Worm (Caenorhabditis elegans): ENCODE results near the gene coq-8.

The coq-8 gene

DNA sequence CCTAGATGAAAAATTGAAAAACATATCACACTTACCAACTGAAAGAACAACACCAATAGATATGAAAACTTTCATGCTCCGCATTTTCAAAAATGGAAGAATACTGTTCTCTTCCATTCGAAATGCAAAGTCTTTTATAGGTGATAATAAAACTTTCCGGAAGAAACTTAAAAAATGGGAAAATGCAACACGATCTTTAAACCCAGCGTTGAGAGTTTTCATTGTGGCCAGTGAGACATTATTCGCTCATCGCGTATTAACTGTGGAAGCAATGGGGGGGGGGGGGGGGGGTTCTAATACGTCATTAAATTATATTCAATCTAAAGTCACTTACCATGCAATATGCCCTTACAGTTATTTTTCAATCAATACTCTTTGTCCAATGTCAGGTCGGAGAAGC, 18.9 kb upstream of the coq-8 start, which contains the start of the genes clec-157 and fkh-5:
Gene clec-157, minus strand, starts transcription at position 101 of the 400 bp plus-strand sequence.
Gene fkh-5, plus strand, starts transcription at position 336 of the 400 bp plus-strand sequence.
- TF ChIP-seq mdl-1 (tag; optimal IDR thresholded peaks at IDR 0.05) (no peak), elt-2 (tag; optimal IDR thresholded peaks at IDR 0.05) (no peak), lin-15B (tag; optimal IDR thresholded peaks at IDR 0.05) (no peak), nhr-67 (tag; optimal IDR thresholded peaks at IDR 0.05) (no peak), hmg-11 (tag; optimal IDR thresholded peaks at IDR 0.05) (no peak), lin-39 (tag; optimal IDR thresholded peaks at IDR 0.05) (no peak), fos-1 (tag; optimal IDR thresholded peaks at IDR 0.05) (no peak), egl-5 (tag; optimal IDR thresholded peaks at IDR 0.05) (no peak), ztf-11 (tag; optimal IDR thresholded peaks at IDR 0.05) (no peak), nfya-1 (tag; optimal IDR thresholded peaks at IDR 0.05; ENCODE audit: insufficient read depth) (no peak), aly-2 (tag; optimal IDR thresholded peaks at IDR 0.05) (no peak)

DNA sequence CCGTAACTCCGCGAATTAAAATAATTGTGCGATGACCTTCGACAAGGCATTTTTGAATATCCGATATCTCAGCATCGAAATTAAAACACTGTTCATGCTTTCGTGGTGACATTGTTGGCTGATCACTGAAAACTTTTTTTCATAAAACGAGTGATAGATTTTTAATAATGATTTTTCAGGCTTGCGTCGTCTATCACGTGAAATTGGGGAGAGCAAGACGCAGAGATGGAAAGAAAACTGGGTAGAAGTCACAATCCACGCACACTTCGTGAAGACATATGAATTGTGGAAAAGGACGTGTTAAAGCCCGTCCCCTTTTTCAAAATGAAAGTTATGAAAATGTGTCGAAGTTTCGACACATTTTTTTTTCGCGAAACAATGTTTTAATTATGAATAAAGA, 13.5 kb upstream of the coq-8 start, which contains the start of gene nonu-1:
Gene nonu-1, minus strand, starts transcription at position 169 of the 400 bp plus-strand sequence.
- TF ChIP-seq mdl-1 (tag; optimal IDR thresholded peaks at IDR 0.05), result no peak
- TF ChIP-seq pha-4 (tag; optimal IDR thresholded peaks at IDR 0.05), result no peak
- no peak for TF ChIP-seq elt-3 (tag; optimal IDR thresholded peaks at IDR 0.05)
- TF ChIP-seq nhr-12 (tag; optimal IDR thresholded peaks at IDR 0.05), result no peak
- no peak for TF ChIP-seq ceh-16 (tag; optimal IDR thresholded peaks at IDR 0.05)
- no peak for TF ChIP-seq egl-5 (tag; optimal IDR thresholded peaks at IDR 0.05)
- TF ChIP-seq ztf-4 (tag; optimal IDR thresholded peaks at IDR 0.05), result no peak
- TF ChIP-seq aly-2 (tag; optimal IDR thresholded peaks at IDR 0.05), result no peak
- no peak for TF ChIP-seq nhr-67 (tag; optimal IDR thresholded peaks at IDR 0.05)
- no peak for TF ChIP-seq nhr-23 (tag; optimal IDR thresholded peaks at IDR 0.05)

DNA sequence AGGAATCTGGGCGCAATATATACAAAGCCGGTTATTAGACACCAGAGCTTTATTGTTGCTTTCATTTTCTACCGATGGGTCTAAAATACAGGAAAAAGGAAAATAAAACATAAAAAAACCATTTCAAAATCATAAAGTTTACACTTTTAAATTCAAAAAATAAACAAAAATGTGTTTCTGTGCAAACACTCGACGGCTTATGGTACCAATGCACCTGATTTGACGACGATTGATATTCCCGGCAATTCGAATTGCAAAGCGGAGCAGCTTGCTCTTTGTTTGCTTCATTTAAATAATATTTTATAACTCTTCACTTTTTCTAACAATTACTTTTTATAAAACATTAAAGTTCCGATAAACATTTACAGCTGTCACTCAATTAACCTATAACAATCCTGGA, 13.1 kb upstream of the coq-8 start, which contains the start of gene F26A1.1:
Gene F26A1.1, plus strand, starts transcription at position 369 of the 400 bp plus-strand sequence.
- peak; percentile 24 for TF ChIP-seq lin-15B (tag; optimal IDR thresholded peaks at IDR 0.05)
- no peak for TF ChIP-seq egl-5 (tag; optimal IDR thresholded peaks at IDR 0.05)
- peak; percentile 31 for TF ChIP-seq nfya-1 (tag; optimal IDR thresholded peaks at IDR 0.05; ENCODE audit: insufficient read depth)
- TF ChIP-seq sea-2 (GFP tag; optimal IDR thresholded peaks at IDR 0.05), result no peak
- TF ChIP-seq nhr-11 (tag; optimal IDR thresholded peaks at IDR 0.05), result no peak
- no peak for TF ChIP-seq ZK546.5 (tag; optimal IDR thresholded peaks at IDR 0.05)
- TF ChIP-seq pha-4 (tag; optimal IDR thresholded peaks at IDR 0.05), result peak; percentile 71
- TF ChIP-seq skn-1 (tag; optimal IDR thresholded peaks at IDR 0.05), result peak; percentile 45
- no peak for TF ChIP-seq fkh-10 (GFP tag; optimal IDR thresholded peaks at IDR 0.05)

ce11 chrIII:4852025-4852424, 11.2 kb upstream of the coq-8 start, which contains the start of gene ced-4:
ced-4 (plus strand) TSS chrIII:4852325.
- TF ChIP-seq egl-27 (tag; optimal IDR thresholded peaks at IDR 0.05) (no peak), hmg-11 (tag; optimal IDR thresholded peaks at IDR 0.05) (no peak), ceh-28 (tag; optimal IDR thresholded peaks at IDR 0.05) (no peak), aly-2 (tag; optimal IDR thresholded peaks at IDR 0.05) (no peak), elt-3 (tag; optimal IDR thresholded peaks at IDR 0.05) (no peak)

DNA sequence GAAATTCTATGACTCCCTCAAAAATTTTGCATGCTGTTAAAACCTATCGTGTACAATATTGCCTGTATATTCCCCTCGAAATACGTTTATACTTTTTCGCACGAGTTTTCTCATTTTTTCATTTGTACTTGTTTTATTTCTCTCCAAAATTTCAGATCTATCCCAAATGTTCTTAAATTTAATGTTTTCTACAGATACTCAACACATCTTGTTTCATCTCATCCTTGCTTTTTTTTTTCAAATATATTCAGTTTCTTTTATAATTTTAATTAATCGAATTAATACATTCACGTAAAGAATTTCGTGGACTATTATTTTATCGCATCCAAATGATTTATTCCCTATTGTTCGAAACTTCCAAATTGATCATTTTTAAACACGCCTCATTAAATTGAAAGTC, 8.3 kb upstream of the coq-8 start, which contains the start of gene C35D10.8:
Gene C35D10.8, plus strand, starts transcription at position 301 of the 400 bp plus-strand sequence.
- TF ChIP-seq ZK546.5 (tag; optimal IDR thresholded peaks at IDR 0.05) (no peak), egl-5 (tag; optimal IDR thresholded peaks at IDR 0.05) (no peak), unc-39 (tag; optimal IDR thresholded peaks at IDR 0.05) (no peak), skn-1 (tag; optimal IDR thresholded peaks at IDR 0.05) (no peak), lin-15B (tag; optimal IDR thresholded peaks at IDR 0.05) (no peak)

- TF ChIP-seq lin-15B (tag; optimal IDR thresholded peaks at IDR 0.05), result no peak
- TF ChIP-seq R02D3.7 (tag; optimal IDR thresholded peaks at IDR 0.05), result no peak
- no peak for TF ChIP-seq nhr-237 (tag; optimal IDR thresholded peaks at IDR 0.05)
- TF ChIP-seq nhr-67 (tag; optimal IDR thresholded peaks at IDR 0.05), result no peak
- no peak for TF ChIP-seq lsy-12 (tag; optimal IDR thresholded peaks at IDR 0.05)
- TF ChIP-seq ztf-11 (tag; optimal IDR thresholded peaks at IDR 0.05), result no peak
- no peak for TF ChIP-seq egl-27 (tag; optimal IDR thresholded peaks at IDR 0.05)
- TF ChIP-seq tbx-2 (tag; optimal IDR thresholded peaks at IDR 0.05), result no peak
- TF ChIP-seq sea-2 (GFP tag; optimal IDR thresholded peaks at IDR 0.05), result no peak
- TF ChIP-seq aly-2 (tag; optimal IDR thresholded peaks at IDR 0.05), result no peak
- TF ChIP-seq mdl-1 (tag; optimal IDR thresholded peaks at IDR 0.05), result no peak
- TF ChIP-seq nhr-12 (tag; optimal IDR thresholded peaks at IDR 0.05), result no peak
- TF ChIP-seq egl-5 (tag; optimal IDR thresholded peaks at IDR 0.05), result no peak
- TF ChIP-seq ztf-4 (tag; optimal IDR thresholded peaks at IDR 0.05), result no peak
- no peak for TF ChIP-seq elt-3 (tag; optimal IDR thresholded peaks at IDR 0.05)
Measured at ce11 chrIII:4856109-4856508, 7.1 kb upstream of the coq-8 start, which contains the start of gene C35D10.7. C35D10.7 (plus strand) TSS chrIII:4856193.
